Worm (Caenorhabditis elegans) whole organism, L4 larva: ENCODE results near the gene ZK285.2.

Source experiments
- F10B5.3 ChIP-seq: sonication (generic microtip); optimal IDR thresholded peaks from 2 replicates; lab custom pipeline; 2016; ENCODE audit warnings: mild to moderate bottlenecking, missing genetic modification characterization, missing compliant biosample characterization
- F26F4.8 ChIP-seq: fragments of 200-800 bp; sonication (Bioruptor generic); conservative IDR thresholded peaks from 2 replicates; pipeline ENCODE4 v1.3.6; 2022; ENCODE audit warnings: missing genetic modification characterization, missing compliant biosample characterization
- F49E8.2 ChIP-seq: sonication (generic microtip); optimal IDR thresholded peaks from 2 replicates; lab custom pipeline; 2016; ENCODE audit warnings: missing compliant biosample characterization, mild to moderate bottlenecking, missing genetic modification characterization, borderline replicate concordance
- Y105C5A.15 ChIP-seq: fragments of 200-800 bp; sonication (Bioruptor generic); IDR thresholded peaks from 2 replicates; pipeline ENCODE4 v1.3.6; 2022; ENCODE audit warnings: missing genetic modification characterization, missing compliant biosample characterization
- Y75B8A.6 ChIP-seq: fragments of 200-800 bp; sonication (Bioruptor generic); IDR thresholded peaks from 2 replicates; pipeline ENCODE4 v1.3.6; 2022; ENCODE audit warnings: missing genetic modification reagents, missing genetic modification characterization, missing compliant biosample characterization
- ZK546.5 ChIP-seq, 2 experiments: sonication (generic microtip); optimal IDR thresholded peaks; 2 replicates each; lab custom pipeline; 2017; ENCODE audit warnings: missing biosample characterization in 2 of 2, missing genetic modification characterization in 2 of 2
- aha-1 ChIP-seq: fragments of 150-350 bp; peaks from one replicate; lab custom pipeline; 2014; ENCODE audit warnings: missing biosample characterization, missing genetic modification characterization
- ama-1 ChIP-seq: fragments of 150-350 bp; optimal IDR thresholded peaks from 2 replicates; lab custom pipeline; 2014; ENCODE audit warnings: inconsistent platforms, mixed read lengths
- arid-1 ChIP-seq: fragments of 200-800 bp; sonication (Bioruptor generic); conservative IDR thresholded peaks from 2 replicates; pipeline ENCODE4 v1.3.6; 2022; ENCODE audit warnings: missing genetic modification reagents, missing genetic modification characterization, missing compliant biosample characterization
- ceh-20 ChIP-seq: fragments of 200-800 bp; sonication (Bioruptor generic); IDR thresholded peaks from 2 replicates; pipeline ENCODE4 v1.3.6; 2022; ENCODE audit warnings: missing genetic modification reagents, missing genetic modification characterization, missing compliant biosample characterization
- ceh-32 ChIP-seq: sonication (generic microtip); optimal IDR thresholded peaks from 2 replicates; lab custom pipeline; 2016; ENCODE audit warnings: mild to moderate bottlenecking, missing genetic modification characterization, missing compliant biosample characterization; ENCODE audit not compliant: poor library complexity
- daf-16 ChIP-seq, 3 experiments: sonication (generic microtip); optimal IDR thresholded peaks; 2 replicates each; lab custom pipeline; 2016 to 2017; ENCODE audit warnings: missing genetic modification characterization in 3 of 3, missing genetic modification reagents in 3 of 3, mild to moderate bottlenecking in 2 of 3, missing compliant biosample characterization in 2 of 3, missing biosample characterization in 1 of 3, moderate library complexity in 1 of 3
- daf-19 ChIP-seq: fragments of 200-800 bp; sonication (Bioruptor generic); conservative IDR thresholded peaks from 2 replicates; pipeline ENCODE4 v1.3.6; 2022; ENCODE audit warnings: missing genetic modification characterization, missing compliant biosample characterization
- daf-8 ChIP-seq: fragments of 200-800 bp; sonication (Bioruptor generic); IDR thresholded peaks from 2 replicates; pipeline ENCODE4 v1.3.6; 2022; ENCODE audit warnings: missing genetic modification characterization, missing compliant biosample characterization
- dmd-6 ChIP-seq: fragments of 200-800 bp; sonication (Bioruptor generic); IDR thresholded peaks from 2 replicates; pipeline ENCODE4 v1.3.6; 2022; ENCODE audit warnings: missing genetic modification reagents, missing genetic modification characterization, missing compliant biosample characterization
- dpl-1 ChIP-seq: fragments of 150-350 bp; optimal IDR thresholded peaks from 2 replicates; lab custom pipeline; 2014; ENCODE audit warnings: missing biosample characterization, missing genetic modification reagents, missing genetic modification characterization
- duxl-1 ChIP-seq: sonication (generic microtip); optimal IDR thresholded peaks from 2 replicates; lab custom pipeline; 2016; ENCODE audit warnings: mild to moderate bottlenecking, missing genetic modification characterization, moderate library complexity, missing compliant biosample characterization; ENCODE audit not compliant: poor library complexity
- dve-1 ChIP-seq: sonication (generic microtip); optimal IDR thresholded peaks from 2 replicates; lab custom pipeline; 2017; ENCODE audit warnings: antibody characterized with exemption, mild to moderate bottlenecking, missing genetic modification characterization, missing compliant biosample characterization; ENCODE audit not compliant: insufficient read depth
- gei-8 ChIP-seq: fragments of 200-800 bp; sonication (Bioruptor generic); optimal IDR thresholded peaks from 2 replicates; lab custom pipeline; 2018; ENCODE audit warnings: mild to moderate bottlenecking, missing genetic modification characterization, missing compliant biosample characterization
- hlh-30 ChIP-seq: sonication (generic microtip); optimal IDR thresholded peaks from 2 replicates; lab custom pipeline; 2017; ENCODE audit warnings: antibody characterized with exemption, mild to moderate bottlenecking, missing genetic modification characterization, missing compliant biosample characterization; ENCODE audit not compliant: insufficient read depth
- jun-1 ChIP-seq: fragments of 150-350 bp; optimal IDR thresholded peaks from 2 replicates; lab custom pipeline; 2014; ENCODE audit warnings: missing biosample characterization, missing genetic modification reagents, missing genetic modification characterization
- lin-1 ChIP-seq: fragments of 200-800 bp; sonication (Bioruptor generic); IDR thresholded peaks from 2 replicates; pipeline ENCODE4 v1.3.6; 2022; ENCODE audit warnings: missing genetic modification reagents, missing genetic modification characterization, missing compliant biosample characterization
- mdl-1 ChIP-seq, 2 experiments: fragments of 150-350 bp in 1 of 2; sonication (generic microtip) in 1 of 2; optimal IDR thresholded peaks; 2 replicates each; lab custom pipeline; 2014 to 2017; ENCODE audit warnings: missing biosample characterization in 2 of 2, missing genetic modification characterization in 2 of 2
- mxl-2 ChIP-seq: fragments of 200-800 bp; sonication (Bioruptor generic); conservative IDR thresholded peaks from 2 replicates; pipeline ENCODE4 v1.3.6; 2022; ENCODE audit warnings: missing genetic modification reagents, missing genetic modification characterization, missing compliant biosample characterization
- mxl-3 ChIP-seq: fragments of 200-800 bp; sonication (Bioruptor generic); optimal IDR thresholded peaks from 2 replicates; lab custom pipeline; 2018; ENCODE audit warnings: mild to moderate bottlenecking, missing genetic modification characterization, missing compliant biosample characterization
- nhr-11 ChIP-seq: fragments of 150-350 bp; optimal IDR thresholded peaks from 2 replicates; lab custom pipeline; 2014; ENCODE audit warnings: missing biosample characterization, missing genetic modification characterization
- nhr-28 ChIP-seq: fragments of 150-350 bp; optimal IDR thresholded peaks from 2 replicates; lab custom pipeline; 2014; ENCODE audit warnings: missing biosample characterization, missing genetic modification characterization
- nhr-48 ChIP-seq: sonication (generic microtip); optimal IDR thresholded peaks from 2 replicates; lab custom pipeline; 2016; ENCODE audit warnings: mild to moderate bottlenecking, missing genetic modification characterization, missing compliant biosample characterization
- nhr-6 ChIP-seq: fragments of 150-350 bp; optimal IDR thresholded peaks from 2 replicates; lab custom pipeline; 2014; ENCODE audit warnings: missing biosample characterization, missing genetic modification characterization
- nhr-77 ChIP-seq: fragments of 150-350 bp; optimal IDR thresholded peaks from 2 replicates; lab custom pipeline; 2014; ENCODE audit warnings: missing biosample characterization, missing genetic modification characterization
- pha-4 ChIP-seq, 2 experiments: fragments of 150-350 bp in 1 of 2; fragments of 200-800 bp in 1 of 2; sonication (Bioruptor generic) in 1 of 2; IDR thresholded peaks in 1 of 2; optimal IDR thresholded peaks in 1 of 2; 2 replicates each; pipeline versions ENCODE4 v1.3.6 to Lab custom; 2014 to 2022; ENCODE audit warnings: missing genetic modification characterization in 2 of 2, missing genetic modification reagents in 2 of 2, missing biosample characterization in 1 of 2, missing compliant biosample characterization in 1 of 2
- pqm-1 ChIP-seq: sonication (generic microtip); optimal IDR thresholded peaks from 2 replicates; lab custom pipeline; 2017; ENCODE audit warnings: missing biosample characterization, missing genetic modification characterization
- sdz-12 ChIP-seq: fragments of 200-800 bp; sonication (Bioruptor generic); optimal IDR thresholded peaks from 2 replicates; lab custom pipeline; 2018; ENCODE audit warnings: mild to moderate bottlenecking, missing genetic modification characterization, missing compliant biosample characterization
- tag-97 ChIP-seq: fragments of 200-800 bp; sonication (Bioruptor generic); IDR thresholded peaks from 2 replicates; pipeline ENCODE4 v1.3.6; 2022; ENCODE audit warnings: missing genetic modification characterization, missing compliant biosample characterization
- unc-62 ChIP-seq, 3 experiments: fragments of 150-350 bp in 1 of 3; sonication (generic microtip); optimal IDR thresholded peaks in 2 of 3; peaks in 1 of 3; 1 replicate in 1 of 3; 2 replicates in 2 of 3; lab custom pipeline; 2014 to 2017; ENCODE audit warnings: missing biosample characterization in 3 of 3, missing genetic modification characterization in 3 of 3, missing genetic modification reagents in 3 of 3, missing genotype in 1 of 3
- zfp-2 ChIP-seq: sonication (generic microtip); optimal IDR thresholded peaks from 2 replicates; lab custom pipeline; 2016; ENCODE audit warnings: mild to moderate bottlenecking, missing genetic modification characterization, missing compliant biosample characterization
- zfp-3 ChIP-seq: fragments of 200-800 bp; sonication (Bioruptor generic); conservative IDR thresholded peaks from 2 replicates; pipeline ENCODE4 v1.3.6; 2022; ENCODE audit warnings: missing genetic modification reagents, missing genetic modification characterization, missing compliant biosample characterization
- zip-2 ChIP-seq: fragments of 150-350 bp; optimal IDR thresholded peaks from 2 replicates; lab custom pipeline; 2014; ENCODE audit warnings: missing biosample characterization, missing genetic modification characterization
- ztf-11 ChIP-seq: fragments of 150-350 bp; optimal IDR thresholded peaks from 2 replicates; lab custom pipeline; 2014; ENCODE audit warnings: missing biosample characterization, missing genetic modification characterization

ZK285.2 gene

DNA sequence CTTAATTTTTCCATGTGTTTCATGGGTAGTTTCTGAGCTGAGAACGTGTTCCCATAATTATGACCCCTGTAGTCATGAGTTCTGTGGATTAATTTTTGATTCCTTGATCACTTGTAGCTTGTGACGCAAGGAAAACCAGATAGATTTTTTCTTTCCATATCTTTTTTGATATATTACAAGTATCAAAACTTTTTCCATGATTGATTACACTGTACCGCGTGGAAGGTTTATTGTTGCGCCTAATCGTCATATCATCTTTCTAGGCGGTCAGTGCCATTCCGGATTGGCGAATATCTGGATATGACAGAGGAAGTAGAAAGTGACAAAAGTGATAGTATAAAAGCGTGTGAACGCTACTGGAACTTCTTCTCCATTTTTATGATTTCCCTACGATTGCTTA lies at the start of gene ZK285.2:
Gene ZK285.2 (plus strand): TSS at position 301 of the 400 bp plus-strand sequence.
- no peak for TF ChIP-seq gei-8 (GFP tag; lab: Kevin White, UChicago)
- TF ChIP-seq ama-1 (lab: Kevin White, UChicago) = no peak
- TF ChIP-seq lin-1 (GFP tag; lab: Robert Waterston, UW) = no peak
- TF ChIP-seq F10B5.3 (tag; lab: Kevin White, UChicago) = no peak
- no peak for TF ChIP-seq daf-8 (GFP tag; lab: Robert Waterston, UW)
- no peak for TF ChIP-seq zfp-3
- TF ChIP-seq nhr-11 (tag; lab: Kevin White, UChicago) = no peak
- TF ChIP-seq zip-2 (tag; lab: Kevin White, UChicago) = no peak
- no peak for TF ChIP-seq daf-16 (GFP tag; optimal IDR thresholded peaks at IDR 0.05; lab: Kevin White, UChicago)
- TF ChIP-seq daf-16 (tag; optimal IDR thresholded peaks at IDR 0.05; lab: Kevin White, UChicago) = no peak
- TF ChIP-seq F26F4.8 (GFP tag; lab: Robert Waterston, UW) = no peak
- TF ChIP-seq Y75B8A.6 (GFP tag; lab: Robert Waterston, UW) = no peak
- TF ChIP-seq ceh-32 (tag; lab: Kevin White, UChicago) = no peak
- TF ChIP-seq sdz-12 (GFP tag; lab: Kevin White, UChicago) = no peak

- peak; percentile 85 for TF ChIP-seq dve-1 (tag; lab: Kevin White, UChicago)
- TF ChIP-seq unc-62 (GFP tag; optimal IDR thresholded peaks at IDR 0.05 in 1 of 2; lab: Kevin White, UChicago) = peak in 1 of 2 experiments; percentile 1
- no peak for TF ChIP-seq unc-62 (tag; optimal IDR thresholded peaks at IDR 0.05; lab: Kevin White, UChicago)
- TF ChIP-seq pqm-1 = peak; percentile 35
- TF ChIP-seq hlh-30 (tag; lab: Kevin White, UChicago) = peak; percentile 80
- peak; percentile 66 for TF ChIP-seq nhr-77 (tag; lab: Kevin White, UChicago)
- peak; percentile 44 for TF ChIP-seq nhr-48
- TF ChIP-seq dmd-6 (GFP tag; lab: Robert Waterston, UW) = peak; percentile 90
- TF ChIP-seq zfp-2 (tag; lab: Kevin White, UChicago) = no peak
- no peak for TF ChIP-seq ceh-20 (GFP tag; lab: Robert Waterston, UW)
- TF ChIP-seq F10B5.3 (tag; lab: Kevin White, UChicago) = no peak
- TF ChIP-seq daf-19 = 0 out of 2 replicates have a peak, but pooled peaks have one; percentile 51
- TF ChIP-seq nhr-28 (tag; lab: Kevin White, UChicago) = peak; percentile 67
- TF ChIP-seq aha-1 (tag; lab: Kevin White, UChicago) = peak; percentile 39
- TF ChIP-seq F49E8.2 (tag; lab: Kevin White, UChicago) = no peak
- peak; percentile 93 for TF ChIP-seq nhr-6
- TF ChIP-seq mdl-1 (tag; optimal IDR thresholded peaks at IDR 0.05; lab: Kevin White, UChicago) = peak; percentile 1 to 73
- no peak for TF ChIP-seq ZK546.5 (tag; optimal IDR thresholded peaks at IDR 0.05; lab: Kevin White, UChicago)
- TF ChIP-seq mxl-3 (GFP tag; lab: Kevin White, UChicago) = peak; percentile 14
- 0 out of 2 replicates have a peak, but pooled peaks have one; percentile 8 for TF ChIP-seq arid-1 (GFP tag; lab: Robert Waterston, UW)
- TF ChIP-seq pha-4 (GFP tag; IDR thresholded peaks at IDR 0.05; lab: Robert Waterston, UW) = no peak
- TF ChIP-seq pha-4 (tag; optimal IDR thresholded peaks at IDR 0.05; lab: Kevin White, UChicago) = peak; percentile 86
- peak; percentile 18 for TF ChIP-seq jun-1 (tag; lab: Kevin White, UChicago)
- peak; percentile 31 for TF ChIP-seq dpl-1 (GFP tag; lab: Kevin White, UChicago)
Measured at ce11 chrV:16000433-16000832, 46.2 kb upstream of the ZK285.2 start, which contains the start of gene nhr-50. nhr-50 (minus strand) TSS chrV:16000631.

DNA sequence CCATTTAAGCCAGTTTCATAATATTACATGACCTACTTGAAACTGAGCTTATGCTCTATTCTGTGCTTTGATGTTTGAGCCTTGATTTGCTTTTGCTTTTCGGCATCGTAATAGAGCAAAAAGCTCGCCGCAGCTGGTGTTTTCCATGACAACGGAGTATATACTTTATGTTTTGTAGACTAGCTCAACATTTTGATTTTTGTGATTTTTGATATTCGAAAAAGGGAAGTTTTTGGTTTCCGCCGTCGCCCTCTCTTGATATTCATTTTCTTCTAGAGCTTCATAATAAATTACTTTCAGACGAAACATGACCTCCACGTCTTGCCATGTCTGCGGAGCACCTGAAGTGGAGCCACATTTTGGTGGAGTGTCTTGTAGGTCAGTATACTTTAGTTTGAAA lies 44.4 kb upstream of the ZK285.2 start, which contains the start of gene nhr-63:
Gene nhr-63 (plus strand): TSS at position 301 of the 400 bp plus-strand sequence.
- TF ChIP-seq Y105C5A.15 (no peak), arid-1 (GFP tag; lab: Robert Waterston, UW) (no peak), duxl-1 (tag; lab: Kevin White, UChicago) (no peak), dmd-6 (GFP tag; lab: Robert Waterston, UW) (no peak), mxl-2 (no peak), ztf-11 (tag; lab: Kevin White, UChicago) (no peak), tag-97 (GFP tag; lab: Robert Waterston, UW) (no peak)
- TF ChIP-seq, all 104 proteins: peak for 0
